Worm (Caenorhabditis elegans): Measurements from ENCODE around the gene F22H10.11.

F22H10.11 gene

ce11 chrX:16721930-16722329 is 34.1 kb upstream of the F22H10.11 start:
- TF ChIP-seq F13C5.2 (tag; optimal IDR thresholded peaks at IDR 0.05) (no peak), tra-4 (tag; optimal IDR thresholded peaks at IDR 0.05) (no peak), ama-1 (optimal IDR thresholded peaks at IDR 0.05) (no peak), hmg-4 (GFP tag; optimal IDR thresholded peaks at IDR 0.05) (no peak), ceh-13 (GFP tag; optimal IDR thresholded peaks at IDR 0.05) (no peak), ceh-36 (tag; optimal IDR thresholded peaks at IDR 0.05) (no peak), sea-1 (GFP tag; conservative IDR thresholded peaks at IDR 0.05) (no peak), B0310.2 (tag; optimal IDR thresholded peaks at IDR 0.05) (no peak), tbx-11 (GFP tag; IDR thresholded peaks at IDR 0.05) (no peak), hnd-1 (tag; optimal IDR thresholded peaks at IDR 0.05) (no peak), flt-1 (GFP tag; IDR thresholded peaks at IDR 0.05) (no peak), ets-7 (tag; optimal IDR thresholded peaks at IDR 0.05) (no peak), scrt-1 (GFP tag; IDR thresholded peaks at IDR 0.05) (no peak), tbx-37 (GFP tag; conservative IDR thresholded peaks at IDR 0.05) (no peak), aly-1 (tag; optimal IDR thresholded peaks at IDR 0.05) (no peak), hmbx-1 (tag; optimal IDR thresholded peaks at IDR 0.05) (no peak), pes-1 (GFP tag; IDR thresholded peaks at IDR 0.05) (no peak)

- TF ChIP-seq tbx-11 (GFP tag; IDR thresholded peaks at IDR 0.05) (no peak), hmbx-1 (tag; optimal IDR thresholded peaks at IDR 0.05) (no peak), ets-7 (tag; optimal IDR thresholded peaks at IDR 0.05) (no peak), F13C5.2 (tag; optimal IDR thresholded peaks at IDR 0.05) (no peak), ceh-36 (tag; optimal IDR thresholded peaks at IDR 0.05) (no peak), sea-1 (GFP tag; conservative IDR thresholded peaks at IDR 0.05) (no peak), flt-1 (GFP tag; IDR thresholded peaks at IDR 0.05) (no peak), scrt-1 (GFP tag; IDR thresholded peaks at IDR 0.05) (no peak), aly-1 (tag; optimal IDR thresholded peaks at IDR 0.05) (no peak), pes-1 (GFP tag; IDR thresholded peaks at IDR 0.05) (no peak), tbx-37 (GFP tag; conservative IDR thresholded peaks at IDR 0.05) (no peak), B0310.2 (tag; optimal IDR thresholded peaks at IDR 0.05) (no peak), tra-4 (tag; optimal IDR thresholded peaks at IDR 0.05) (no peak), hmg-4 (GFP tag; optimal IDR thresholded peaks at IDR 0.05) (no peak), ceh-13 (GFP tag; optimal IDR thresholded peaks at IDR 0.05) (no peak), hnd-1 (tag; optimal IDR thresholded peaks at IDR 0.05) (no peak), ama-1 (optimal IDR thresholded peaks at IDR 0.05) (no peak)
These were observed 28.1 kb upstream of the F22H10.11 start for ce11 chrX:16715938-16716337.

- TF ChIP-seq B0310.2 (tag; optimal IDR thresholded peaks at IDR 0.05) = no peak
- no peak for TF ChIP-seq aly-1 (tag; optimal IDR thresholded peaks at IDR 0.05)
- TF ChIP-seq pes-1 (GFP tag; IDR thresholded peaks at IDR 0.05) = no peak
- no peak for TF ChIP-seq tbx-11 (GFP tag; IDR thresholded peaks at IDR 0.05)
- TF ChIP-seq ama-1 (optimal IDR thresholded peaks at IDR 0.05) = no peak
- no peak for TF ChIP-seq ets-7 (tag; optimal IDR thresholded peaks at IDR 0.05)
- no peak for TF ChIP-seq F13C5.2 (tag; optimal IDR thresholded peaks at IDR 0.05)
- no peak for TF ChIP-seq ceh-36 (tag; optimal IDR thresholded peaks at IDR 0.05)
These were observed 23.5 kb upstream of the F22H10.11 start, which contains the start of gene lgc-53 for ce11 chrX:16711381-16711780. Gene lgc-53, plus strand, starts transcription at chrX:16711681.

- no peak for TF ChIP-seq hnd-1 (tag; optimal IDR thresholded peaks at IDR 0.05)
- no peak for TF ChIP-seq hmbx-1 (tag; optimal IDR thresholded peaks at IDR 0.05)
- TF ChIP-seq ama-1 (optimal IDR thresholded peaks at IDR 0.05) = no peak
- TF ChIP-seq ceh-36 (tag; optimal IDR thresholded peaks at IDR 0.05) = no peak
- no peak for TF ChIP-seq ets-7 (tag; optimal IDR thresholded peaks at IDR 0.05)
These were observed 17.8 kb upstream of the F22H10.11 start for ce11 chrX:16705607-16706006.

- no peak for TF ChIP-seq F13C5.2 (tag; optimal IDR thresholded peaks at IDR 0.05)
- TF ChIP-seq ceh-13 (GFP tag; optimal IDR thresholded peaks at IDR 0.05) = no peak
- no peak for TF ChIP-seq B0310.2 (tag; optimal IDR thresholded peaks at IDR 0.05)
- no peak for TF ChIP-seq tbx-11 (GFP tag; IDR thresholded peaks at IDR 0.05)
- TF ChIP-seq hmg-4 (GFP tag; optimal IDR thresholded peaks at IDR 0.05) = no peak
- TF ChIP-seq tbx-37 (GFP tag; conservative IDR thresholded peaks at IDR 0.05) = no peak
- TF ChIP-seq hmbx-1 (tag; optimal IDR thresholded peaks at IDR 0.05) = no peak
- TF ChIP-seq aly-1 (tag; optimal IDR thresholded peaks at IDR 0.05) = no peak
These were observed 16.2 kb upstream of the F22H10.11 start for ce11 chrX:16704086-16704485.

ce11 chrX:16702232-16702631 is 14.4 kb upstream of the F22H10.11 start, which contains the start of gene F22H10.1:
Gene F22H10.1, plus strand, starts transcription at chrX:16702442.
- TF ChIP-seq hmg-4 (GFP tag; optimal IDR thresholded peaks at IDR 0.05) (no peak), ceh-13 (GFP tag; optimal IDR thresholded peaks at IDR 0.05) (no peak), tbx-11 (GFP tag; IDR thresholded peaks at IDR 0.05) (no peak), hmbx-1 (tag; optimal IDR thresholded peaks at IDR 0.05) (no peak), pes-1 (GFP tag; IDR thresholded peaks at IDR 0.05) (no peak), F13C5.2 (tag; optimal IDR thresholded peaks at IDR 0.05) (no peak), tbx-37 (GFP tag; conservative IDR thresholded peaks at IDR 0.05) (no peak), ama-1 (optimal IDR thresholded peaks at IDR 0.05) (no peak), sea-1 (GFP tag; conservative IDR thresholded peaks at IDR 0.05) (no peak), ets-7 (tag; optimal IDR thresholded peaks at IDR 0.05) (no peak), B0310.2 (tag; optimal IDR thresholded peaks at IDR 0.05) (no peak), scrt-1 (GFP tag; IDR thresholded peaks at IDR 0.05) (no peak), tra-4 (tag; optimal IDR thresholded peaks at IDR 0.05) (no peak), flt-1 (GFP tag; IDR thresholded peaks at IDR 0.05) (no peak), aly-1 (tag; optimal IDR thresholded peaks at IDR 0.05) (no peak), hnd-1 (tag; optimal IDR thresholded peaks at IDR 0.05) (no peak), ceh-36 (tag; optimal IDR thresholded peaks at IDR 0.05) (no peak)

- TF ChIP-seq tra-4 (tag; optimal IDR thresholded peaks at IDR 0.05) (no peak), scrt-1 (GFP tag; IDR thresholded peaks at IDR 0.05) (no peak), pes-1 (GFP tag; IDR thresholded peaks at IDR 0.05) (no peak), tbx-11 (GFP tag; IDR thresholded peaks at IDR 0.05) (no peak), ceh-13 (GFP tag; optimal IDR thresholded peaks at IDR 0.05) (no peak), ama-1 (optimal IDR thresholded peaks at IDR 0.05) (no peak), hnd-1 (tag; optimal IDR thresholded peaks at IDR 0.05) (no peak), B0310.2 (tag; optimal IDR thresholded peaks at IDR 0.05) (no peak), aly-1 (tag; optimal IDR thresholded peaks at IDR 0.05) (no peak), hmbx-1 (tag; optimal IDR thresholded peaks at IDR 0.05) (no peak), tbx-37 (GFP tag; conservative IDR thresholded peaks at IDR 0.05) (no peak), ceh-36 (tag; optimal IDR thresholded peaks at IDR 0.05) (no peak), ets-7 (tag; optimal IDR thresholded peaks at IDR 0.05) (no peak), F13C5.2 (tag; optimal IDR thresholded peaks at IDR 0.05) (no peak)
These were observed 10.2 kb upstream of the F22H10.11 start for ce11 chrX:16698074-16698473.

Measured in whole organism, early embryonic.